Worm (Caenorhabditis elegans) whole organism, L3 larva: ENCODE results near the gene str-9.

Experiments
- R02D3.7 ChIP-seq: fragments of 150-350 bp; optimal IDR thresholded peaks from 2 replicates; lab custom pipeline; 2014; ENCODE audit warnings: missing biosample characterization, missing genetic modification characterization
- egl-27 ChIP-seq: sonication (generic microtip); optimal IDR thresholded peaks from 4 replicates; lab custom pipeline; 2017; ENCODE audit warnings: missing biosample characterization, missing genetic modification reagents, missing genetic modification characterization
- elt-2 ChIP-seq: sonication (generic microtip); optimal IDR thresholded peaks from 2 replicates; lab custom pipeline; 2016; ENCODE audit warnings: missing genetic modification reagents, mild to moderate bottlenecking, missing genetic modification characterization, missing compliant biosample characterization
- nhr-25 ChIP-seq: sonication (generic microtip); optimal IDR thresholded peaks from 2 replicates; lab custom pipeline; 2017; ENCODE audit warnings: missing biosample characterization, missing genetic modification characterization
- nhr-28 ChIP-seq: fragments of 150-350 bp; optimal IDR thresholded peaks from 2 replicates; lab custom pipeline; 2014; ENCODE audit warnings: missing biosample characterization, missing genetic modification characterization
- unc-39 ChIP-seq: sonication (generic microtip); optimal IDR thresholded peaks from 4 replicates; lab custom pipeline; 2017; ENCODE audit warnings: missing biosample characterization, missing genetic modification characterization

- no peak for TF ChIP-seq unc-39 (tag; lab: Kevin White, UChicago)
- no peak for TF ChIP-seq egl-27
- TF ChIP-seq nhr-25 (tag; lab: Kevin White, UChicago), result no peak
- TF ChIP-seq R02D3.7, result no peak
- no peak for TF ChIP-seq nhr-28
- no peak for TF ChIP-seq elt-2 (tag; lab: Kevin White, UChicago)
Observed at ce11 chrV:15733568-15733967, 25.0 kb upstream of the str-9 start, which contains the start of gene T23D5.3.
